Fruit fly (Drosophila melanogaster) whole organism, embryonic: Measurements from ENCODE around the gene CG14357.

Source experiments
- Aef1 ChIP-seq: fragments of 200-800 bp; sonication (Bioruptor generic); IDR thresholded peaks from 3 replicates; pipeline ENCODE4 v1.3.6; 2022; ENCODE audit warnings: missing biosample characterization, missing genetic modification characterization
- Blimp-1 ChIP-seq: fragments of 200-800 bp; sonication (Bioruptor generic); optimal IDR thresholded peaks from 3 replicates; lab custom pipeline; 2018; ENCODE audit warnings: missing biosample characterization, missing genetic modification characterization, mild to moderate bottlenecking, moderate library complexity, missing genetic modification reagents
- CG10543 ChIP-seq: fragments of 200-800 bp; sonication (Bioruptor generic); optimal IDR thresholded peaks from 3 replicates; lab custom pipeline; 2017; ENCODE audit warnings: missing biosample characterization, mild to moderate bottlenecking, missing genetic modification characterization, moderate library complexity
- CG11456 ChIP-seq: fragments of 200-800 bp; sonication (Bioruptor generic); IDR thresholded peaks from 3 replicates; pipeline ENCODE4 v1.3.6; 2022; ENCODE audit warnings: missing biosample characterization, missing genetic modification characterization
- CG11560 ChIP-seq: fragments of 200-800 bp; sonication (Bioruptor generic); IDR thresholded peaks from 3 replicates; pipeline ENCODE4 v1.3.6; 2022; ENCODE audit warnings: missing biosample characterization, missing genetic modification characterization
- CG12071 ChIP-seq: fragments of 200-800 bp; sonication (Bioruptor generic); optimal IDR thresholded peaks from 3 replicates; lab custom pipeline; 2018; ENCODE audit warnings: missing biosample characterization, mild to moderate bottlenecking, missing genetic modification characterization
- CG12219 ChIP-seq: fragments of 200-800 bp; sonication (Bioruptor generic); optimal IDR thresholded peaks from 3 replicates; lab custom pipeline; 2018; ENCODE audit warnings: missing biosample characterization, mild to moderate bottlenecking, missing genetic modification characterization
- CG1647 ChIP-seq: fragments of 200-800 bp; sonication (Bioruptor generic); optimal IDR thresholded peaks from 3 replicates; lab custom pipeline; 2016; ENCODE audit warnings: missing biosample characterization, missing genetic modification characterization
- CG16779 ChIP-seq: fragments of 200-800 bp; sonication (Bioruptor generic); IDR thresholded peaks from 2 replicates; pipeline ENCODE4 v1.3.6; 2022; ENCODE audit warnings: missing biosample characterization, missing genetic modification characterization
- CG16813 ChIP-seq: fragments of 200-800 bp; sonication (Bioruptor generic); IDR thresholded peaks from 3 replicates; pipeline ENCODE4 v1.3.6; 2022; ENCODE audit warnings: missing biosample characterization, missing genetic modification characterization; ENCODE audit not compliant: partially characterized antibody
- CG16863 ChIP-seq: fragments of 200-800 bp; sonication (Bioruptor generic); optimal IDR thresholded peaks from 3 replicates; lab custom pipeline; 2016; ENCODE audit warnings: missing biosample characterization, missing genetic modification characterization
- CG18476 ChIP-seq: fragments of 200-800 bp; sonication (Bioruptor generic); optimal IDR thresholded peaks from 2 replicates; lab custom pipeline; 2016; ENCODE audit warnings: missing biosample characterization, mild to moderate bottlenecking, missing genetic modification characterization
- CG18599 ChIP-seq: fragments of 200-800 bp; sonication (Bioruptor generic); optimal IDR thresholded peaks from 3 replicates; lab custom pipeline; 2017; ENCODE audit warnings: missing biosample characterization, missing genetic modification characterization, mild to moderate bottlenecking, moderate library complexity, missing genetic modification reagents
- CG2120 ChIP-seq: fragments of 200-800 bp; sonication (Bioruptor generic); optimal IDR thresholded peaks from 3 replicates; lab custom pipeline; 2016; ENCODE audit warnings: missing biosample characterization, missing genetic modification characterization
- CG2199 ChIP-seq: fragments of 200-800 bp; sonication (Bioruptor generic); IDR thresholded peaks from 3 replicates; pipeline ENCODE4 v1.3.6; 2022; ENCODE audit warnings: missing biosample characterization, missing genetic modification characterization
- CG2875 ChIP-seq: fragments of 200-800 bp; sonication (Bioruptor generic); optimal IDR thresholded peaks from 2 replicates; lab custom pipeline; 2017; ENCODE audit warnings: missing biosample characterization, mild to moderate bottlenecking, missing genetic modification characterization, missing genetic modification reagents
- CG32772 ChIP-seq: fragments of 200-800 bp; sonication (Bioruptor generic); IDR thresholded peaks from 2 replicates; pipeline ENCODE4 v1.3.6; 2022; ENCODE audit warnings: missing biosample characterization, missing genetic modification characterization
- CG3726 ChIP-seq: fragments of 200-800 bp; sonication (Bioruptor generic); IDR thresholded peaks from 3 replicates; pipeline ENCODE4, ENCODE4 v1.3.6; 2022; ENCODE audit warnings: missing biosample characterization, missing genetic modification characterization
- CG6813 ChIP-seq: fragments of 200-800 bp; sonication (Bioruptor generic); optimal IDR thresholded peaks from 2 replicates; lab custom pipeline; 2017; ENCODE audit warnings: missing biosample characterization, missing genetic modification characterization, mild to moderate bottlenecking, moderate library complexity, missing genetic modification reagents
- CG7357 ChIP-seq: fragments of 200-800 bp; sonication (Bioruptor generic); IDR thresholded peaks from 3 replicates; pipeline ENCODE4 v1.3.6; 2022; ENCODE audit warnings: missing biosample characterization, missing genetic modification characterization
- CG7963 ChIP-seq: fragments of 200-800 bp; sonication (Bioruptor generic); IDR thresholded peaks from 3 replicates; pipeline ENCODE4 v1.3.6; 2022; ENCODE audit warnings: missing biosample characterization, missing genetic modification characterization; ENCODE audit not compliant: partially characterized antibody
- CG8089 ChIP-seq: fragments of 200-800 bp; sonication (Bioruptor generic); optimal IDR thresholded peaks from 3 replicates; lab custom pipeline; 2016; ENCODE audit warnings: missing biosample characterization, missing genetic modification characterization
- CG8290 ChIP-seq, 3 experiments: fragments of 200-800 bp; sonication (Bioruptor generic); optimal IDR thresholded peaks; 2 replicates each; lab custom pipeline; 2016 to 2019; ENCODE audit warnings: missing biosample characterization in 3 of 3, missing genetic modification characterization in 3 of 3, mild to moderate bottlenecking in 2 of 3, moderate library complexity in 1 of 3
- CG8388 ChIP-seq: fragments of 200-800 bp; sonication (Bioruptor generic); optimal IDR thresholded peaks from 2 replicates; lab custom pipeline; 2019; ENCODE audit warnings: missing biosample characterization, mild to moderate bottlenecking, missing genetic modification characterization, moderate library complexity
- CTCF ChIP-seq: fragments of 200-800 bp; sonication (Bioruptor generic); optimal IDR thresholded peaks from 2 replicates; lab custom pipeline; 2017; ENCODE audit warnings: missing biosample characterization, mild to moderate bottlenecking, missing genetic modification characterization, moderate library complexity
- CoRest ChIP-seq: fragments of 200-800 bp; sonication (Bioruptor generic); optimal IDR thresholded peaks from 3 replicates; lab custom pipeline; 2018; ENCODE audit warnings: missing biosample characterization, mild to moderate bottlenecking, missing genetic modification characterization, moderate library complexity
- D19A ChIP-seq: fragments of 200-800 bp; optimal IDR thresholded peaks from 3 replicates; lab custom pipeline; 2019; ENCODE audit warnings: missing biosample characterization, mild to moderate bottlenecking, missing genetic modification characterization, moderate library complexity
- Max ChIP-seq: fragments of 200-800 bp; sonication (Bioruptor generic); optimal IDR thresholded peaks from 2 replicates; lab custom pipeline; 2016; ENCODE audit warnings: missing biosample characterization, mild to moderate bottlenecking, missing genetic modification characterization
- Taf1 ChIP-seq: fragments of 200-800 bp; sonication (Bioruptor generic); IDR thresholded peaks from 2 replicates; pipeline ENCODE4 v1.3.6; 2022; ENCODE audit warnings: missing biosample characterization, missing genetic modification characterization
- Trl ChIP-seq, 3 experiments: fragments of >200 bp in 2 of 3; fragments of 200-800 bp in 1 of 3; sonication (Bioruptor generic) in 1 of 3; optimal IDR thresholded peaks; 2 replicates in 1 of 3; 3 replicates in 2 of 3; lab custom pipeline; 2016 to 2017; ENCODE audit warnings: missing biosample characterization in 1 of 3, missing genetic modification characterization in 1 of 3
- amos ChIP-seq: fragments of 200-800 bp; sonication (Bioruptor generic); IDR thresholded peaks from 2 replicates; pipeline ENCODE4 v1.3.6; 2022; ENCODE audit warnings: missing biosample characterization, missing genetic modification characterization; ENCODE audit not compliant: partially characterized antibody
- ato ChIP-seq: fragments of 200-800 bp; sonication (Bioruptor generic); IDR thresholded peaks from 2 replicates; pipeline ENCODE4 v1.3.6; 2022; ENCODE audit warnings: missing biosample characterization, missing genetic modification characterization; ENCODE audit not compliant: partially characterized antibody
- cad ChIP-seq: fragments of >200 bp; optimal IDR thresholded peaks from 2 replicates; lab custom pipeline; 2017; ENCODE audit warnings: missing biosample characterization, missing genetic modification characterization
- cg ChIP-seq: fragments of 200-800 bp; sonication (Bioruptor generic); optimal IDR thresholded peaks from 3 replicates; lab custom pipeline; 2019; ENCODE audit warnings: missing biosample characterization, mild to moderate bottlenecking, missing genetic modification characterization, moderate library complexity
- en ChIP-seq: fragments of 200-800 bp; sonication (Bioruptor generic); optimal IDR thresholded peaks from 2 replicates; lab custom pipeline; 2016; ENCODE audit warnings: missing biosample characterization, missing genetic modification characterization
- fd102C ChIP-seq: fragments of 200-800 bp; sonication (Bioruptor generic); optimal IDR thresholded peaks from 2 replicates; lab custom pipeline; 2018; ENCODE audit warnings: missing biosample characterization, mild to moderate bottlenecking, missing genetic modification characterization, moderate library complexity
- gt ChIP-seq: fragments of 200-800 bp; sonication (Bioruptor generic); IDR thresholded peaks from 2 replicates; pipeline ENCODE4 v1.3.6; 2022; ENCODE audit warnings: missing biosample characterization, missing genetic modification characterization
- hth ChIP-seq: fragments of >200 bp; optimal IDR thresholded peaks from 2 replicates; lab custom pipeline; 2017; ENCODE audit warnings: inconsistent platforms
- jing ChIP-seq: fragments of 200-800 bp; sonication (Bioruptor generic); optimal IDR thresholded peaks from 2 replicates; lab custom pipeline; 2018; ENCODE audit warnings: missing biosample characterization, mild to moderate bottlenecking, missing genetic modification characterization
- mam ChIP-seq: fragments of 200-800 bp; sonication (Bioruptor generic); optimal IDR thresholded peaks from 3 replicates; lab custom pipeline; 2016; ENCODE audit warnings: missing biosample characterization, missing genetic modification characterization
- nau ChIP-seq: fragments of 200-800 bp; sonication (Bioruptor generic); optimal IDR thresholded peaks from 3 replicates; lab custom pipeline; 2017; ENCODE audit warnings: missing biosample characterization, mild to moderate bottlenecking, missing genetic modification characterization, missing genetic modification reagents
- oc ChIP-seq: fragments of 200-800 bp; sonication (Bioruptor generic); optimal IDR thresholded peaks from 2 replicates; lab custom pipeline; 2018; ENCODE audit warnings: missing biosample characterization, mild to moderate bottlenecking, missing genetic modification characterization, moderate library complexity
- psq ChIP-seq: fragments of 200-800 bp; sonication (Bioruptor generic); optimal IDR thresholded peaks from 2 replicates; lab custom pipeline; 2017; ENCODE audit warnings: missing biosample characterization, missing genetic modification characterization
- repo ChIP-seq: fragments of 200-800 bp; sonication (Bioruptor generic); optimal IDR thresholded peaks from 2 replicates; lab custom pipeline; 2016; ENCODE audit warnings: missing biosample characterization, missing genetic modification characterization
- sens-2 ChIP-seq: fragments of 200-800 bp; sonication (Bioruptor generic); IDR thresholded peaks from 2 replicates; pipeline ENCODE4 v1.3.6; 2022; ENCODE audit warnings: missing biosample characterization, missing genetic modification characterization
- toy ChIP-seq: fragments of 200-800 bp; sonication (Bioruptor generic); IDR thresholded peaks from 2 replicates; pipeline ENCODE4 v1.3.6; 2022; ENCODE audit warnings: missing biosample characterization, missing genetic modification characterization
- trh ChIP-seq: fragments of 200-800 bp; sonication (Bioruptor generic); optimal IDR thresholded peaks from 2 replicates; lab custom pipeline; 2016; ENCODE audit warnings: missing biosample characterization, missing genetic modification characterization
- twi ChIP-seq: fragments of 200-800 bp; optimal IDR thresholded peaks from 2 replicates; lab custom pipeline; 2019; ENCODE audit warnings: missing biosample characterization, mild to moderate bottlenecking, missing genetic modification characterization, moderate library complexity
- unc-4 ChIP-seq: fragments of 200-800 bp; sonication (Bioruptor generic); IDR thresholded peaks from 2 replicates; pipeline ENCODE4 v1.3.6; 2022; ENCODE audit warnings: missing biosample characterization, missing genetic modification characterization; ENCODE audit not compliant: partially characterized antibody

CG14357 gene

dm6 chr3R:14125479-14126121 lies 13.6 kb upstream of the CG14357 start, which contains the start of the genes 140up and Polr2B (continued):
- peak; percentile 67; the same call in 2 of the 3 replicates for TF ChIP-seq CG3726 (GFP tag; lab: Robert Waterston, UW)
- peak; percentile 11 for TF ChIP-seq repo
- peak; percentile 68 for TF ChIP-seq CG8089
- peak; percentile 95 for TF ChIP-seq CG18599 (GFP tag; lab: Kevin White, UChicago)
- TF ChIP-seq mam (GFP tag; lab: Kevin White, UChicago): peak; percentile 92
- peak; percentile 35 for TF ChIP-seq en (GFP tag; lab: Kevin White, UChicago)
- TF ChIP-seq twi: peak; percentile 90
- 0 out of 2 replicates have a peak, but pooled peaks have one; percentile 36 for TF ChIP-seq sens-2 (GFP tag; lab: Robert Waterston, UW)
- TF ChIP-seq psq (GFP tag; lab: Kevin White, UChicago): peak; percentile 84
- TF ChIP-seq CG16779 (GFP tag; lab: Robert Waterston, UW): no peak
- no peak for TF ChIP-seq hth (lab: Kevin White, UChicago)
- peak; percentile 89 for TF ChIP-seq oc (tag; lab: Kevin White, UChicago)
- TF ChIP-seq fd102C: peak; percentile 8
- TF ChIP-seq ato: no peak
- TF ChIP-seq CG18476 (GFP tag; lab: Kevin White, UChicago): peak; percentile 93
- TF ChIP-seq amos (GFP tag; lab: Robert Waterston, UW): 0 out of 2 replicates have a peak, but pooled peaks have one; percentile 4
- no peak for TF ChIP-seq unc-4 (GFP tag; lab: Robert Waterston, UW)
- TF ChIP-seq gt (GFP tag; lab: Robert Waterston, UW): peak; percentile 78
- TF ChIP-seq CG7357 (GFP tag; lab: Robert Waterston, UW): peak; percentile 82
- TF ChIP-seq Max: peak; percentile 89
- TF ChIP-seq CG2199: no peak
- peak; percentile 91 for TF ChIP-seq Blimp-1 (GFP tag; lab: Kevin White, UChicago)
- TF ChIP-seq CoRest (tag; lab: Kevin White, UChicago): peak; percentile 97
- peak; percentile 60 for TF ChIP-seq CG16863 (GFP tag; lab: Kevin White, UChicago)
- TF ChIP-seq CG7963 (GFP tag; lab: Robert Waterston, UW): no peak
- peak; percentile 93 for TF ChIP-seq CG10543
- no peak for TF ChIP-seq cad (GFP tag; lab: Kevin White, UChicago)
- peak; percentile 94 for TF ChIP-seq CG11456 (GFP tag; lab: Robert Waterston, UW)
- TF ChIP-seq CG12071 (GFP tag; lab: Kevin White, UChicago): no peak
- peak; percentile 89 for TF ChIP-seq CG8388 (GFP tag; lab: Kevin White, UChicago)
- TF ChIP-seq Aef1 (GFP tag; lab: Robert Waterston, UW): peak; percentile 93
- peak; percentile 83 for TF ChIP-seq CG11560 (tag; lab: Robert Waterston, UW)
- TF ChIP-seq CG6813 (GFP tag; lab: Kevin White, UChicago): peak; percentile 74
- TF ChIP-seq toy (GFP tag; lab: Robert Waterston, UW): peak; percentile 85
- TF ChIP-seq CG2120 (GFP tag; lab: Kevin White, UChicago): peak; percentile 92
- TF ChIP-seq trh (GFP tag; lab: Kevin White, UChicago): peak; percentile 84
- peak; percentile 77 for TF ChIP-seq jing (GFP tag; lab: Kevin White, UChicago)
- no peak for TF ChIP-seq Trl (optimal IDR thresholded peaks at IDR 0.05; lab: Kevin White, UChicago)
- TF ChIP-seq Trl (GFP tag; optimal IDR thresholded peaks at IDR 0.05; lab: Kevin White, UChicago): peak; percentile 75
- no peak for TF ChIP-seq cg (GFP tag; lab: Kevin White, UChicago)
- peak; percentile 87 for TF ChIP-seq CG8290 (GFP tag; optimal IDR thresholded peaks at IDR 0.05; lab: Kevin White, UChicago)
- peak in 1 of 2 experiments; percentile 68 for TF ChIP-seq CG8290 (tag; optimal IDR thresholded peaks at IDR 0.05; lab: Kevin White, UChicago)
- peak; percentile 20 for TF ChIP-seq CTCF (GFP tag; lab: Kevin White, UChicago)
- TF ChIP-seq CG2875 (GFP tag; lab: Kevin White, UChicago): peak; percentile 73
- TF ChIP-seq D19A: peak; percentile 85
- TF ChIP-seq nau (GFP tag; lab: Kevin White, UChicago): peak; percentile 76
- no peak for TF ChIP-seq CG16813 (GFP tag; lab: Robert Waterston, UW)
- TF ChIP-seq CG1647 (GFP tag; lab: Kevin White, UChicago): peak; percentile 50
- peak; percentile 93 for TF ChIP-seq CG32772
- peak; percentile 57 for TF ChIP-seq CG12219 (GFP tag; lab: Kevin White, UChicago)
- TF ChIP-seq Taf1 (GFP tag; lab: Robert Waterston, UW): peak; percentile 87
